Worm (Caenorhabditis elegans): Measurements from ENCODE around the gene clec-39.
A peak's percentile ranks its signal among the peaks of the same experiment; 100 is the strongest.

DNA sequence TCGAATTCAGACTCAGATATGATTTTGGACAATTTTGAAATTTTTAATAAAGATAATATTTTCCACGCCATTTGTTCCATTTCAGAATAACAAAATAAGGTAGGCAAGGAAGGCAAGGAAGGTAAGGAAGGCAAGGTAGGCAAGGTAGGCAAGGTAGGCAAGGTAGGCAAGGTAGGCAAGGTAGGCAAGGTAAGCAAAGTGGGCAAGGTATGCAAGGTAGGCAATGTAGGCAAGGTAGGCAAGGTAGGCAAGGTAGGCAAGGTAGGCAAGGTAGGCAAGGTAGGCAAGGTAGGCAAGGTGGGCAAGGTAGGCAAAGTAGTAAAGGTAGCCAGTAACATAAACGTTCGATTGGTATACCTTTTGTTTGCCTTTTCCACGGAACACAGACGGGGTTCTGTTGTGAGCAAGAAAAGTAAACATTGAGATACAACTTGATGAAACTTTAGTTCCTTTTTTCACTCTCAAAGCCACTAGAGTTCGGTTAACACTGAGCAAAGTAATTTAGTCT, 39.3 kb upstream of the clec-39 start, which contains the start of gene Y70C5C.1:
- TF ChIP-seq ama-1 (optimal IDR thresholded peaks at IDR 0.05) (no peak), aly-1 (tag; optimal IDR thresholded peaks at IDR 0.05) (no peak), hmbx-1 (tag; optimal IDR thresholded peaks at IDR 0.05) (peak; percentile 71), flt-1 (GFP tag; IDR thresholded peaks at IDR 0.05) (no peak), scrt-1 (GFP tag; IDR thresholded peaks at IDR 0.05) (no peak), tbx-37 (GFP tag; conservative IDR thresholded peaks at IDR 0.05) (no peak), tbx-11 (GFP tag; IDR thresholded peaks at IDR 0.05) (peak; percentile 68), ets-7 (tag; optimal IDR thresholded peaks at IDR 0.05) (no peak), pes-1 (GFP tag; IDR thresholded peaks at IDR 0.05) (no peak; the same call in 1 of the 2 replicates), hnd-1 (tag; optimal IDR thresholded peaks at IDR 0.05) (peak; percentile 63), tra-4 (tag; optimal IDR thresholded peaks at IDR 0.05) (no peak), sea-1 (GFP tag; conservative IDR thresholded peaks at IDR 0.05) (no peak)
